Worm (Caenorhabditis elegans): ENCODE measurements around the gene W03F9.11.

The W03F9.11 gene

ce11 chrV:102165-102564 is 39.0 kb downstream of the W03F9.11 start:
- TF ChIP-seq let-526 (GFP tag; IDR thresholded peaks at IDR 0.05) (no peak), ceh-91 (GFP tag; IDR thresholded peaks at IDR 0.05) (peak; percentile 51), rec-8 (tag; optimal IDR thresholded peaks at IDR 0.05) (no peak), tbp1 (GFP tag; optimal IDR thresholded peaks at IDR 0.05) (no peak), F33H1.4 (GFP tag; IDR thresholded peaks at IDR 0.05) (peak; percentile 37; the same call in 1 of the 2 replicates), somi-1 (GFP tag; optimal IDR thresholded peaks at IDR 0.05) (no peak), lsl-1 (GFP tag; optimal IDR thresholded peaks at IDR 0.05) (peak; percentile 69)
